Worm (Caenorhabditis elegans): ENCODE data around the gene T09F5.2.

Gene T09F5.2

ce11 chrV:15175459-15175858 is 24.7 kb downstream of the T09F5.2 start, which contains the start of gene clec-47:
Gene clec-47, plus strand, starts transcription at chrV:15175759.
- TF ChIP-seq B0310.2 (tag; optimal IDR thresholded peaks at IDR 0.05): no peak
- TF ChIP-seq tra-4 (tag; optimal IDR thresholded peaks at IDR 0.05): no peak
- TF ChIP-seq hmbx-1 (tag; optimal IDR thresholded peaks at IDR 0.05): no peak

ce11 chrV:15179757-15180156 is 29.0 kb downstream of the T09F5.2 start, which contains the start of gene T09F5.10:
Gene T09F5.10, plus strand, starts transcription at chrV:15180057.
- TF ChIP-seq tbx-11 (GFP tag; IDR thresholded peaks at IDR 0.05): no peak
- no peak for TF ChIP-seq hnd-1 (tag; optimal IDR thresholded peaks at IDR 0.05)
- no peak for TF ChIP-seq aly-1 (tag; optimal IDR thresholded peaks at IDR 0.05)
- no peak for TF ChIP-seq sea-1 (GFP tag; conservative IDR thresholded peaks at IDR 0.05)
- no peak for TF ChIP-seq flt-1 (GFP tag; IDR thresholded peaks at IDR 0.05)
- TF ChIP-seq ceh-36 (tag; optimal IDR thresholded peaks at IDR 0.05): no peak
- no peak for TF ChIP-seq B0310.2 (tag; optimal IDR thresholded peaks at IDR 0.05)
- no peak for TF ChIP-seq scrt-1 (GFP tag; IDR thresholded peaks at IDR 0.05)
- TF ChIP-seq tbx-37 (GFP tag; conservative IDR thresholded peaks at IDR 0.05): no peak
- no peak for TF ChIP-seq F13C5.2 (tag; optimal IDR thresholded peaks at IDR 0.05)
- TF ChIP-seq ets-7 (tag; optimal IDR thresholded peaks at IDR 0.05): no peak
- TF ChIP-seq ceh-13 (GFP tag; optimal IDR thresholded peaks at IDR 0.05): no peak
- TF ChIP-seq hmbx-1 (tag; optimal IDR thresholded peaks at IDR 0.05): no peak
- no peak for TF ChIP-seq hmg-4 (GFP tag; optimal IDR thresholded peaks at IDR 0.05)
- TF ChIP-seq tra-4 (tag; optimal IDR thresholded peaks at IDR 0.05): no peak
- no peak for TF ChIP-seq ama-1 (optimal IDR thresholded peaks at IDR 0.05)

ce11 chrV:15181899-15182298 is 31.1 kb downstream of the T09F5.2 start:
- TF ChIP-seq pes-1 (GFP tag; IDR thresholded peaks at IDR 0.05) (no peak), ets-7 (tag; optimal IDR thresholded peaks at IDR 0.05) (no peak)

ce11 chrV:15182407-15182806 is 31.6 kb downstream of the T09F5.2 start, which contains the start of gene fbxa-84:
Gene fbxa-84, plus strand, starts transcription at chrV:15182440.
- TF ChIP-seq tra-4 (tag; optimal IDR thresholded peaks at IDR 0.05): no peak
- TF ChIP-seq hmg-4 (GFP tag; optimal IDR thresholded peaks at IDR 0.05): no peak
- no peak for TF ChIP-seq hmbx-1 (tag; optimal IDR thresholded peaks at IDR 0.05)
- no peak for TF ChIP-seq ceh-36 (tag; optimal IDR thresholded peaks at IDR 0.05)
- no peak for TF ChIP-seq scrt-1 (GFP tag; IDR thresholded peaks at IDR 0.05)
- no peak for TF ChIP-seq pes-1 (GFP tag; IDR thresholded peaks at IDR 0.05)
- no peak for TF ChIP-seq F13C5.2 (tag; optimal IDR thresholded peaks at IDR 0.05)
- TF ChIP-seq sea-1 (GFP tag; conservative IDR thresholded peaks at IDR 0.05): no peak
- no peak for TF ChIP-seq B0310.2 (tag; optimal IDR thresholded peaks at IDR 0.05)
- TF ChIP-seq tbx-37 (GFP tag; conservative IDR thresholded peaks at IDR 0.05): no peak
- TF ChIP-seq hnd-1 (tag; optimal IDR thresholded peaks at IDR 0.05): no peak
- no peak for TF ChIP-seq ama-1 (optimal IDR thresholded peaks at IDR 0.05)
- no peak for TF ChIP-seq tbx-11 (GFP tag; IDR thresholded peaks at IDR 0.05)
- TF ChIP-seq ceh-13 (GFP tag; optimal IDR thresholded peaks at IDR 0.05): no peak

- TF ChIP-seq tbx-11 (GFP tag; IDR thresholded peaks at IDR 0.05) (no peak), flt-1 (GFP tag; IDR thresholded peaks at IDR 0.05) (no peak), hnd-1 (tag; optimal IDR thresholded peaks at IDR 0.05) (no peak), B0310.2 (tag; optimal IDR thresholded peaks at IDR 0.05) (no peak), ceh-13 (GFP tag; optimal IDR thresholded peaks at IDR 0.05) (no peak), ama-1 (optimal IDR thresholded peaks at IDR 0.05) (no peak), sea-1 (GFP tag; conservative IDR thresholded peaks at IDR 0.05) (no peak), aly-1 (tag; optimal IDR thresholded peaks at IDR 0.05) (no peak), tra-4 (tag; optimal IDR thresholded peaks at IDR 0.05) (no peak), ets-7 (tag; optimal IDR thresholded peaks at IDR 0.05) (no peak), ceh-36 (tag; optimal IDR thresholded peaks at IDR 0.05) (no peak)
Measured at ce11 chrV:15184097-15185040, 33.6 kb downstream of the T09F5.2 start, which contains the start of gene Y75B12B.1. Gene Y75B12B.1, plus strand, starts transcription at chrV:15184699.

- TF ChIP-seq tbx-11 (GFP tag; IDR thresholded peaks at IDR 0.05) (no peak), B0310.2 (tag; optimal IDR thresholded peaks at IDR 0.05) (no peak), aly-1 (tag; optimal IDR thresholded peaks at IDR 0.05) (no peak), ama-1 (optimal IDR thresholded peaks at IDR 0.05) (no peak), tbx-37 (GFP tag; conservative IDR thresholded peaks at IDR 0.05) (no peak), pes-1 (GFP tag; IDR thresholded peaks at IDR 0.05) (no peak), ceh-36 (tag; optimal IDR thresholded peaks at IDR 0.05) (no peak), ets-7 (tag; optimal IDR thresholded peaks at IDR 0.05) (no peak), ceh-13 (GFP tag; optimal IDR thresholded peaks at IDR 0.05) (no peak), scrt-1 (GFP tag; IDR thresholded peaks at IDR 0.05) (no peak), hnd-1 (tag; optimal IDR thresholded peaks at IDR 0.05) (no peak), tra-4 (tag; optimal IDR thresholded peaks at IDR 0.05) (no peak), flt-1 (GFP tag; IDR thresholded peaks at IDR 0.05) (no peak), hmg-4 (GFP tag; optimal IDR thresholded peaks at IDR 0.05) (no peak)
Measured at ce11 chrV:15186259-15186927, 35.6 kb downstream of the T09F5.2 start, which contains the start of gene Y75B12B.3. Gene Y75B12B.3, minus strand, starts transcription at chrV:15186279.
